Worm (Caenorhabditis elegans): ENCODE results near the gene tag-290.

ce11 chrV:11653095-11653494 is 40.0 kb downstream of the tag-290 start:
- TF ChIP-seq nhr-237 (tag; optimal IDR thresholded peaks at IDR 0.05), result no peak
- no peak for TF ChIP-seq snpc-4 (tag; optimal IDR thresholded peaks at IDR 0.05)
- TF ChIP-seq nhr-12 (tag; optimal IDR thresholded peaks at IDR 0.05), result no peak
- TF ChIP-seq nhr-76 (tag; optimal IDR thresholded peaks at IDR 0.05), result no peak
- no peak for TF ChIP-seq unc-39 (tag; optimal IDR thresholded peaks at IDR 0.05)
- TF ChIP-seq mep-1 (tag; optimal IDR thresholded peaks at IDR 0.05), result no peak
- TF ChIP-seq bed-3 (GFP tag; optimal IDR thresholded peaks at IDR 0.05), result no peak
- no peak for TF ChIP-seq blmp-1 (tag; optimal IDR thresholded peaks at IDR 0.05)
- no peak for TF ChIP-seq sem-2 (GFP tag; optimal IDR thresholded peaks at IDR 0.05)
- no peak for TF ChIP-seq sptf-1 (tag; optimal IDR thresholded peaks at IDR 0.05)
- TF ChIP-seq elt-1 (tag; optimal IDR thresholded peaks at IDR 0.05; ENCODE audit: borderline replicate concordance, insufficient read depth), result no peak
